Fruit fly (Drosophila melanogaster): ENCODE measurements around the gene CG14431.

DNA sequence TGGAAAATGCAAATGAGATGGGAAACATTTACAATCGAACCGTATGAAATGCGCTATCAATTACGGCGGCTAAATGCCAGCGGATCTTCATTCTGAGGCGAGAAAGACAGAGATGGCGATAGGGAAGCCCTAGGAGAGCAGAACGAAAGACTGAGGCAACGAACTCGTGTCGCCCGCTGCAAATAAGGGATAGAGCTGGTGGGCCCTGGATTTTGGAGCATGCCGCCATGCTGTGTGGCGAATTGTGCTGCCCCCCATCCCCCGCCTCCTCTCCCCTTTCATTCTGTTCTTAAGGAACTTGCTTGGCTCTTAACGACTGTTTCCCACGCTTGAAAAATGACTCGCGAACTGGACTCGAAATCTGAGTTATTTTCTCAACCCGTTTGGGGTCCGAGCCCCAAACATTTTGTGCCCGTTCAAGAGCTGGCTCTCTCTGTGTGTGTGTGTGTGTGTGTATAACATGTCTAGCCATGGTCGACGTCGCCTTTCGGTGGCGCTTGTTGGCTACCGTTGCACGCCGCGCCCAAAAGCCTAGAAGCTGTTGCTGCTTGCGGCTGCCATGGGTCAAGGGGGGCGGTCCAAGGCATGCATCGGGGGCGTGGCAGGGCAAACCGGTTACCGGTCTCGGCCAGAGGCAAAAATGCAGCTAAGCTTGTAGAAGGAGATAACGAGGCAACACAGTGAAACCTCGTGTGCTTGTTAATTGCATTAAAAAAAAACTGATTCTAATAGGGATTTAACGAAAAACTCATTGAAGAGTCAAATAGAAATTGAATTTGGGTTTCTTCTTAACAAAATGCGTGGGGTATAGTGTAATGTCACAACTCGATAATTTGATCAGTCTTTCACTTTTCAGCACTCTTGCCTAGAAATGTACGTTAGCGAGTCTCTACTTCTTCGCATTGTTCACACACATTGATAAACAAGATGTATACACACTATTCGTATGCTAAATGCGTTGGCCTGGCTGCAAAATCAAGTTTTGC lies 100.3 kb downstream of the CG14431 start:
- TF ChIP-seq usp (GFP tag; optimal IDR thresholded peaks at IDR 0.05): no peak
- no peak for TF ChIP-seq CG8478 (optimal IDR thresholded peaks at IDR 0.05)
- no peak for TF ChIP-seq psq (optimal IDR thresholded peaks at IDR 0.05)
- TF ChIP-seq pan (optimal IDR thresholded peaks at IDR 0.05): no peak

All from whole organism.